Worm (Caenorhabditis elegans): ENCODE results near the gene srbc-21.

- TF ChIP-seq pha-4 (tag; optimal IDR thresholded peaks at IDR 0.05) (no peak), unc-55 (GFP tag; optimal IDR thresholded peaks at IDR 0.05) (no peak), ztf-16 (tag; optimal IDR thresholded peaks at IDR 0.05) (no peak), ama-1 (optimal IDR thresholded peaks at IDR 0.05) (no peak), ceh-2 (tag; optimal IDR thresholded peaks at IDR 0.05) (no peak), odd-2 (tag; optimal IDR thresholded peaks at IDR 0.05) (no peak), fkh-10 (GFP tag; optimal IDR thresholded peaks at IDR 0.05) (no peak), pat-9 (tag; optimal IDR thresholded peaks at IDR 0.05) (no peak), rnt-1 (tag; optimal IDR thresholded peaks at IDR 0.05) (no peak), tbx-2 (tag; optimal IDR thresholded peaks at IDR 0.05) (no peak), F13H6.1 (tag; optimal IDR thresholded peaks at IDR 0.05) (no peak), syd-9 (tag; optimal IDR thresholded peaks at IDR 0.05) (no peak), npax-4 (tag; optimal IDR thresholded peaks at IDR 0.05) (no peak), nhr-11 (tag; optimal IDR thresholded peaks at IDR 0.05) (no peak)
These were observed 11.3 kb downstream of the srbc-21 start, which contains the start of gene srbc-19 for ce11 chrV:2166679-2167078.
